Fruit fly (Drosophila melanogaster) whole organism, embryonic: ENCODE results near the gene CG12016.
A peak's percentile ranks its signal among the peaks of the same experiment; 100 is the strongest.

Experiments used
- Abd-B ChIP-seq: fragments of 200-800 bp; sonication (Bioruptor generic); optimal IDR thresholded peaks from 2 replicates; lab custom pipeline; 2018; ENCODE audit warnings: missing biosample characterization, mild to moderate bottlenecking, missing genetic modification characterization, moderate library complexity
- Asciz ChIP-seq: fragments of 200-800 bp; sonication (Bioruptor generic); optimal IDR thresholded peaks from 2 replicates; lab custom pipeline; 2017; ENCODE audit warnings: missing biosample characterization, mild to moderate bottlenecking, missing genetic modification characterization, missing genetic modification reagents
- BEAF-32 ChIP-seq: fragments of 200-800 bp; sonication (Bioruptor generic); optimal IDR thresholded peaks from 3 replicates; lab custom pipeline; 2017; ENCODE audit warnings: missing biosample characterization, missing genetic modification characterization, mild to moderate bottlenecking, moderate library complexity, missing genetic modification reagents
- Bgb ChIP-seq: fragments of 200-800 bp; sonication (Bioruptor generic); IDR thresholded peaks from 2 replicates; pipeline ENCODE4 v1.3.6; 2022; ENCODE audit warnings: missing biosample characterization, missing genetic modification characterization; ENCODE audit not compliant: partially characterized antibody
- CG10209 ChIP-seq: fragments of 200-800 bp; sonication (Bioruptor generic); optimal IDR thresholded peaks from 3 replicates; lab custom pipeline; 2017; ENCODE audit warnings: missing biosample characterization, mild to moderate bottlenecking, missing genetic modification characterization, missing genetic modification reagents
- CG1024 ChIP-seq: fragments of 200-800 bp; sonication (Bioruptor generic); IDR thresholded peaks from 2 replicates; pipeline ENCODE4 v1.3.6; 2022; ENCODE audit warnings: missing biosample characterization, missing genetic modification characterization
- CG10267 ChIP-seq: fragments of 200-800 bp; sonication (Bioruptor generic); optimal IDR thresholded peaks from 2 replicates; lab custom pipeline; 2018; ENCODE audit warnings: missing biosample characterization, mild to moderate bottlenecking, missing genetic modification characterization, moderate library complexity
- CG10462 ChIP-seq: fragments of 200-800 bp; sonication (Bioruptor generic); optimal IDR thresholded peaks from 2 replicates; lab custom pipeline; 2016; ENCODE audit warnings: missing biosample characterization, missing genetic modification characterization
- CG13894 ChIP-seq: fragments of 200-800 bp; sonication (Bioruptor generic); optimal IDR thresholded peaks from 3 replicates; lab custom pipeline; 2018; ENCODE audit warnings: missing biosample characterization, mild to moderate bottlenecking, missing genetic modification characterization, moderate library complexity
- CG14710 ChIP-seq: fragments of 200-800 bp; sonication (Bioruptor generic); optimal IDR thresholded peaks from 3 replicates; lab custom pipeline; 2019; ENCODE audit warnings: missing biosample characterization, mild to moderate bottlenecking, missing genetic modification characterization, moderate library complexity
- CG14860 ChIP-seq: fragments of 200-800 bp; sonication (Bioruptor generic); IDR thresholded peaks from 3 replicates; pipeline ENCODE4 v1.3.6; 2022; ENCODE audit warnings: missing biosample characterization, missing genetic modification characterization; ENCODE audit not compliant: partially characterized antibody
- CG15514 ChIP-seq: fragments of 200-800 bp; sonication (Bioruptor generic); optimal IDR thresholded peaks from 3 replicates; lab custom pipeline; 2017; ENCODE audit warnings: missing biosample characterization, missing genetic modification characterization, mild to moderate bottlenecking, moderate library complexity, missing genetic modification reagents
- CG16813 ChIP-seq: fragments of 200-800 bp; sonication (Bioruptor generic); IDR thresholded peaks from 3 replicates; pipeline ENCODE4 v1.3.6; 2022; ENCODE audit warnings: missing biosample characterization, missing genetic modification characterization; ENCODE audit not compliant: partially characterized antibody
- CG17361 ChIP-seq: fragments of 200-800 bp; sonication (Bioruptor generic); IDR thresholded peaks from 3 replicates; pipeline ENCODE4 v1.3.6; 2022; ENCODE audit warnings: missing biosample characterization, missing genetic modification characterization
- CG1792 ChIP-seq: fragments of 200-800 bp; sonication (Bioruptor generic); optimal IDR thresholded peaks from 2 replicates; lab custom pipeline; 2016; ENCODE audit warnings: missing biosample characterization, missing genetic modification characterization
- CG2120 ChIP-seq: fragments of 200-800 bp; sonication (Bioruptor generic); optimal IDR thresholded peaks from 3 replicates; lab custom pipeline; 2016; ENCODE audit warnings: missing biosample characterization, missing genetic modification characterization
- CG2712 ChIP-seq: fragments of 200-800 bp; optimal IDR thresholded peaks from 3 replicates; lab custom pipeline; 2019; ENCODE audit warnings: missing biosample characterization, mild to moderate bottlenecking, missing genetic modification characterization, moderate library complexity
- CG30403 ChIP-seq: fragments of 200-800 bp; sonication (Bioruptor generic); optimal IDR thresholded peaks from 3 replicates; lab custom pipeline; 2016; ENCODE audit warnings: missing biosample characterization, missing genetic modification characterization
- CG4282 ChIP-seq: fragments of 200-800 bp; sonication (Bioruptor generic); optimal IDR thresholded peaks from 2 replicates; lab custom pipeline; 2016; ENCODE audit warnings: missing biosample characterization, missing genetic modification characterization
- CG5953 ChIP-seq: fragments of 200-800 bp; sonication (Bioruptor generic); IDR thresholded peaks from 2 replicates; pipeline ENCODE4 v1.3.6; 2022; ENCODE audit warnings: missing biosample characterization, missing genetic modification characterization
- CG6765 ChIP-seq: fragments of 200-800 bp; sonication (Bioruptor generic); optimal IDR thresholded peaks from 3 replicates; lab custom pipeline; 2017; ENCODE audit warnings: missing biosample characterization, mild to moderate bottlenecking, missing genetic modification characterization
- CG7928 ChIP-seq: fragments of 200-800 bp; sonication (Bioruptor generic); optimal IDR thresholded peaks from 2 replicates; lab custom pipeline; 2017; ENCODE audit warnings: missing biosample characterization, mild to moderate bottlenecking, missing genetic modification characterization
- CG8924 ChIP-seq: fragments of 200-800 bp; optimal IDR thresholded peaks from 3 replicates; lab custom pipeline; 2019; ENCODE audit warnings: missing biosample characterization, mild to moderate bottlenecking, missing genetic modification characterization, moderate library complexity
- CG9727 ChIP-seq: fragments of 200-800 bp; sonication (Bioruptor generic); optimal IDR thresholded peaks from 3 replicates; lab custom pipeline; 2017; ENCODE audit warnings: missing biosample characterization, mild to moderate bottlenecking, missing genetic modification characterization
- D19A ChIP-seq: fragments of 200-800 bp; optimal IDR thresholded peaks from 3 replicates; lab custom pipeline; 2019; ENCODE audit warnings: missing biosample characterization, mild to moderate bottlenecking, missing genetic modification characterization, moderate library complexity
- Dp ChIP-seq: fragments of 200-800 bp; sonication (Bioruptor generic); optimal IDR thresholded peaks from 2 replicates; lab custom pipeline; 2018; ENCODE audit warnings: missing biosample characterization, mild to moderate bottlenecking, missing genetic modification characterization, moderate library complexity
- Dref ChIP-seq: fragments of 200-800 bp; sonication (Bioruptor generic); IDR thresholded peaks from 2 replicates; pipeline ENCODE4 v1.3.6; 2022; ENCODE audit warnings: missing biosample characterization, missing genetic modification characterization
- Gug ChIP-seq: fragments of 200-800 bp; sonication (Bioruptor generic); IDR thresholded peaks from 4 replicates; pipeline ENCODE4 v1.3.6; 2022; ENCODE audit warnings: missing biosample characterization, missing genetic modification characterization
- HLH4C ChIP-seq: fragments of 200-800 bp; sonication (Bioruptor generic); IDR thresholded peaks from 3 replicates; pipeline ENCODE4 v1.3.6; 2022; ENCODE audit warnings: missing biosample characterization, missing genetic modification characterization; ENCODE audit not compliant: partially characterized antibody
- MESR4 ChIP-seq: fragments of 200-800 bp; sonication (Bioruptor generic); optimal IDR thresholded peaks from 2 replicates; lab custom pipeline; 2018; ENCODE audit warnings: missing biosample characterization, mild to moderate bottlenecking, missing genetic modification characterization, moderate library complexity
- Myb ChIP-seq: fragments of 200-800 bp; sonication (Bioruptor generic); optimal IDR thresholded peaks from 2 replicates; lab custom pipeline; 2016; ENCODE audit warnings: missing biosample characterization, missing genetic modification characterization
- NC2β ChIP-seq: fragments of 200-800 bp; sonication (Bioruptor generic); optimal IDR thresholded peaks from 2 replicates; lab custom pipeline; 2016; ENCODE audit warnings: missing biosample characterization, missing genetic modification characterization
- NfI ChIP-seq: fragments of 200-800 bp; sonication (Bioruptor generic); optimal IDR thresholded peaks from 3 replicates; lab custom pipeline; 2018; ENCODE audit warnings: missing biosample characterization, mild to moderate bottlenecking, missing genetic modification characterization, moderate library complexity
- Opbp ChIP-seq: fragments of 200-800 bp; sonication (Bioruptor generic); IDR thresholded peaks from 3 replicates; pipeline ENCODE4 v1.3.6; 2022; ENCODE audit warnings: missing biosample characterization, missing genetic modification characterization; ENCODE audit not compliant: partially characterized antibody
- amos ChIP-seq: fragments of 200-800 bp; sonication (Bioruptor generic); IDR thresholded peaks from 2 replicates; pipeline ENCODE4 v1.3.6; 2022; ENCODE audit warnings: missing biosample characterization, missing genetic modification characterization; ENCODE audit not compliant: partially characterized antibody
- btn ChIP-seq: fragments of 200-800 bp; sonication (Bioruptor generic); optimal IDR thresholded peaks from 2 replicates; lab custom pipeline; 2016; ENCODE audit warnings: missing biosample characterization, missing genetic modification characterization
- ci ChIP-seq: fragments of 200-800 bp; sonication (Bioruptor generic); IDR thresholded peaks from 3 replicates; pipeline ENCODE4 v1.3.6; 2022; ENCODE audit warnings: missing biosample characterization, missing genetic modification characterization
- disco-r ChIP-seq: fragments of 200-800 bp; sonication (Bioruptor generic); optimal IDR thresholded peaks from 2 replicates; lab custom pipeline; 2016; ENCODE audit warnings: missing biosample characterization, missing genetic modification characterization
- fd102C ChIP-seq: fragments of 200-800 bp; sonication (Bioruptor generic); optimal IDR thresholded peaks from 2 replicates; lab custom pipeline; 2018; ENCODE audit warnings: missing biosample characterization, mild to moderate bottlenecking, missing genetic modification characterization, moderate library complexity
- gro ChIP-seq: fragments of 200-800 bp; sonication (Bioruptor generic); optimal IDR thresholded peaks from 2 replicates; lab custom pipeline; 2016; ENCODE audit warnings: missing biosample characterization, missing genetic modification characterization
- her ChIP-seq: fragments of 200-800 bp; sonication (Bioruptor generic); optimal IDR thresholded peaks from 2 replicates; lab custom pipeline; 2016; ENCODE audit warnings: missing biosample characterization, missing genetic modification characterization
- inv ChIP-seq: fragments of 200-800 bp; sonication (Bioruptor generic); IDR thresholded peaks from 2 replicates; pipeline ENCODE4 v1.3.6; 2022; ENCODE audit warnings: missing biosample characterization, missing genetic modification characterization; ENCODE audit not compliant: partially characterized antibody
- knrl ChIP-seq: fragments of 200-800 bp; sonication (Bioruptor generic); IDR thresholded peaks from 3 replicates; pipeline ENCODE4 v1.3.6; 2022; ENCODE audit warnings: missing biosample characterization, missing genetic modification characterization; ENCODE audit not compliant: partially characterized antibody
- lab ChIP-seq: fragments of 200-800 bp; sonication (Bioruptor generic); optimal IDR thresholded peaks from 3 replicates; lab custom pipeline; 2017; ENCODE audit warnings: missing biosample characterization, missing genetic modification characterization, mild to moderate bottlenecking, moderate library complexity, missing genetic modification reagents
- slp2 ChIP-seq: fragments of 200-800 bp; sonication (Bioruptor generic); optimal IDR thresholded peaks from 2 replicates; lab custom pipeline; 2016; ENCODE audit warnings: missing biosample characterization, missing genetic modification characterization
- tin ChIP-seq: fragments of 200-800 bp; sonication (Bioruptor generic); optimal IDR thresholded peaks from 3 replicates; lab custom pipeline; 2016; ENCODE audit warnings: missing biosample characterization, missing genetic modification characterization

The CG12016 gene

DNA sequence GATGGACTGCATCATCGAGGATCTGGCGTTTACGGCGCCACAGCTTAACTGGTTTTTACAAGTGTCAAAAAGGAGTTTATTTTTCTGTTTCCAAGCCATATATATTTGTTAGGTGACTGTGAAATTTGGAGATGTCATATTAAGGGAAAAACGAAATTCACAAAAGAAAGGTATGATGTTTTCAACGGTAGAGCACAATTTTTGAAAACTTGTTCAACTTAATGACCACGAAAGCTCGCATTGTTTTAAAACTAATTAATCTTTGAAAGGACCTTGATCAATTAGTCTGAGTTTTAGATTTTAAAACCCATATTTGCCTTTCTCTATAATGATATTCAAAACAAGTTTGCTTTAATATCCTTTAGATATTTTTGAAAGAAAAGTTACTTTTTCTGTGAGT lies 9.4 kb downstream of the CG12016 start, which contains the start of gene Strip (continued):
- TF ChIP-seq CG14860 (GFP tag; lab: Robert Waterston, UW) (no peak), amos (no peak)

DNA sequence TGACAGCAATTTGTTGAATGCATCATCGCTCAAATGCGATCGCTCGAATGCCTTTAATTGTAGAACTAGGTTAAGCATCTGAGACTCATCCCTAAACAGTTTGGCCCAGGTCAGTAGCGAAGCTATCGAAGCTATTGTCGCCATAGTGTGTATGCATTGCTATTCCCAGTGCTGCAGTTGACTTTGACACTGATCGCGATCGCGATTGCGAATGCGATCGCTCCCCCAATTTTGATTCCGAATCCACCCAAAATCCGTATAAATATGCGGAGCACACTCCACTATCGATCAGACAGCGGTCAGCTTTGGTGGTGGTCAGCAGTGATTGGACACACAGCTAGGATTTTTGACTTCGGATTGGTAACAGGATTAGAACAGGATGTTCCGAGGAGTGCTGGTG lies 10.4 kb downstream of the CG12016 start, which contains the start of gene CG14961:
Gene CG14961, plus strand, starts transcription at position 301 of the 400 bp plus-strand sequence.
- TF ChIP-seq CG4282 (GFP tag; lab: Kevin White, UChicago), result no peak
- no peak for TF ChIP-seq CG1024 (GFP tag; lab: Robert Waterston, UW)
- no peak for TF ChIP-seq CG5953 (GFP tag; lab: Robert Waterston, UW)
- no peak for TF ChIP-seq CG10462
- TF ChIP-seq CG1792 (GFP tag; lab: Kevin White, UChicago), result no peak
- no peak for TF ChIP-seq MESR4 (GFP tag; lab: Kevin White, UChicago)
- no peak for TF ChIP-seq CG30403 (GFP tag; lab: Kevin White, UChicago)
- TF ChIP-seq btn (GFP tag; lab: Kevin White, UChicago), result no peak
- no peak for TF ChIP-seq CG8924
- no peak for TF ChIP-seq Abd-B (GFP tag; lab: Kevin White, UChicago)
- no peak for TF ChIP-seq fd102C (GFP tag; lab: Kevin White, UChicago)
- TF ChIP-seq CG10209, result no peak
- TF ChIP-seq CG9727 (GFP tag; lab: Kevin White, UChicago), result no peak
- TF ChIP-seq CG17361 (GFP tag; lab: Robert Waterston, UW), result no peak

DNA sequence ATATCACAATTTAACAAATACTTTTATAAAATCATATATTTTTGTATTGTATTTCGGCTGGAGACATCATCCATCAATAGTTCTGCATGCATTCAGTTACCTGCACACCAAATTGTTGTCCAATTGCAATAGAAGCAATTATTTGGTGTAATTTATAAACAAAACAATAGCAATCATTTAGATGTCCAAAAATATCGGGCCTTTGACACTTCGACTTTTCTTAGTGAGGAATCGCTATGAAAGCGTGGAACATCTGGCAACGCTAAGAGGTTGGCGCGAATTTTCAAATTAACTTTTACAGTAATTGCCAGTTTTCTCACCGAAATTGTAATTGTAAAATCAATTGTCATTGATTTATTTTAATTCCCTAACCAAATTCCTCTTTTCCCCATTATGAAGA lies 15.4 kb downstream of the CG12016 start, which contains the start of gene CG14969:
Gene CG14969, minus strand, starts transcription at position 195 of the 400 bp plus-strand sequence.
- TF ChIP-seq Bgb (GFP tag; lab: Robert Waterston, UW), result peak; percentile 45; the same call in 1 of the 2 replicates
- TF ChIP-seq inv (GFP tag; lab: Robert Waterston, UW), result 0 out of 2 replicates have a peak, but pooled peaks have one; percentile 12
- TF ChIP-seq lab (GFP tag; lab: Kevin White, UChicago), result no peak
- 0 out of 3 replicates have a peak, but pooled peaks have one; percentile 25 for TF ChIP-seq CG16813 (GFP tag; lab: Robert Waterston, UW)
- peak; percentile 25 for TF ChIP-seq CG2120 (GFP tag; lab: Kevin White, UChicago)
- peak; percentile 37 for TF ChIP-seq CG14710 (tag; lab: Kevin White, UChicago)
- TF ChIP-seq ci, result 0 out of 3 replicates have a peak, but pooled peaks have one; percentile 5
- TF ChIP-seq HLH4C, result 0 out of 3 replicates have a peak, but pooled peaks have one; percentile 24
- TF ChIP-seq NC2β, result peak; percentile 7
- TF ChIP-seq tin, result peak; percentile 18
- TF ChIP-seq D19A (tag; lab: Kevin White, UChicago), result no peak
- TF ChIP-seq her, result peak; percentile 3
- TF ChIP-seq CG10267, result peak; percentile 9
- peak; percentile 54 for TF ChIP-seq BEAF-32
- peak; percentile 39; the same call in 2 of the 3 replicates for TF ChIP-seq knrl (GFP tag; lab: Robert Waterston, UW)
- TF ChIP-seq CG2712, result peak; percentile 15
- TF ChIP-seq CG6765 (GFP tag; lab: Kevin White, UChicago), result no peak
- peak; percentile 75 for TF ChIP-seq Dref
- peak; percentile 28 for TF ChIP-seq MESR4 (GFP tag; lab: Kevin White, UChicago)
- no peak for TF ChIP-seq CG7928 (GFP tag; lab: Kevin White, UChicago)
- peak; percentile 64; the same call in 1 of the 3 replicates for TF ChIP-seq Opbp (GFP tag; lab: Robert Waterston, UW)
- TF ChIP-seq Gug (GFP tag; lab: Robert Waterston, UW), result no peak
- no peak for TF ChIP-seq CG13894 (tag; lab: Kevin White, UChicago)
- TF ChIP-seq Dp, result peak; percentile 94
- no peak for TF ChIP-seq Asciz (GFP tag; lab: Kevin White, UChicago)
- no peak for TF ChIP-seq NfI
- peak; percentile 43 for TF ChIP-seq CG15514
- peak; percentile 41 for TF ChIP-seq gro (GFP tag; lab: Kevin White, UChicago)
- TF ChIP-seq slp2 (GFP tag; lab: Kevin White, UChicago), result no peak
- no peak for TF ChIP-seq disco-r (GFP tag; lab: Kevin White, UChicago)
- peak; percentile 41 for TF ChIP-seq Myb
